Fruit fly (Drosophila melanogaster) ovary, adult (tissue): ENCODE results near the gene CG44142.
A peak's percentile ranks its signal among the peaks of the same experiment; 100 is the strongest.

Experiments
- CG17801 ChIP-seq: fragments of 200-800 bp; optimal IDR thresholded peaks from 2 replicates; lab custom pipeline; 2019; ENCODE audit warnings: missing biosample characterization, mild to moderate bottlenecking, missing genetic modification characterization, moderate library complexity; ENCODE audit not compliant: partially characterized antibody

The CG44142 gene

dm6 chr3R:13298114-13298818 is 14.7 kb downstream of the CG44142 start, which contains the start of gene CG8774:
Gene CG8774 (plus strand): TSS chr3R:13298768.
- no peak for TF ChIP-seq CG17801 (GFP tag; lab: Kevin White, UChicago)

dm6 chr3R:13294461-13294860 is 18.5 kb downstream of the CG44142 start, which contains the start of gene CG8773:
Gene CG8773 (plus strand): TSS chr3R:13294748.
- TF ChIP-seq CG17801 (GFP tag; lab: Kevin White, UChicago), result no peak

- TF ChIP-seq CG17801 (GFP tag; lab: Kevin White, UChicago), result no peak
Measured at dm6 chr3R:13293148-13293756, 19.7 kb downstream of the CG44142 start, which contains the start of gene wntD. Gene wntD (minus strand): TSS chr3R:13293198.

- TF ChIP-seq CG17801 (GFP tag; lab: Kevin White, UChicago), result no peak
Measured at dm6 chr3R:13290329-13290728, 22.7 kb downstream of the CG44142 start, which contains the start of gene Osi22. Gene Osi22 (plus strand): TSS chr3R:13290629.

- TF ChIP-seq CG17801 (GFP tag; lab: Kevin White, UChicago), result no peak
Measured at dm6 chr3R:13288763-13289312, 24.1 kb downstream of the CG44142 start, which contains the start of gene apn. Gene apn (minus strand): TSS chr3R:13288813.

- TF ChIP-seq CG17801 (GFP tag; lab: Kevin White, UChicago), result no peak
Measured at dm6 chr3R:13286118-13286579, 26.8 kb downstream of the CG44142 start, which contains the start of gene CG15888. Gene CG15888 (minus strand): TSS chr3R:13286529.

dm6 chr3R:13285110-13285509 is 27.9 kb downstream of the CG44142 start:
- TF ChIP-seq CG17801 (GFP tag; lab: Kevin White, UChicago), result no peak

dm6 chr3R:13279419-13279818 is 33.6 kb downstream of the CG44142 start, which contains the start of gene CG8630:
Gene CG8630 (plus strand): TSS chr3R:13279721.
- no peak for TF ChIP-seq CG17801 (GFP tag; lab: Kevin White, UChicago)

dm6 chr3R:13275473-13275872 is 37.5 kb downstream of the CG44142 start:
- no peak for TF ChIP-seq CG17801 (GFP tag; lab: Kevin White, UChicago)

- TF ChIP-seq CG17801 (GFP tag; lab: Kevin White, UChicago), result no peak
Measured at dm6 chr3R:13274257-13274796, 38.7 kb downstream of the CG44142 start.

dm6 chr3R:13273462-13273861 is 39.5 kb downstream of the CG44142 start:
- no peak for TF ChIP-seq CG17801 (GFP tag; lab: Kevin White, UChicago)

- peak; percentile 10 for TF ChIP-seq CG17801 (GFP tag; lab: Kevin White, UChicago)
Measured at dm6 chr3R:13271758-13272157, 41.2 kb downstream of the CG44142 start, which contains the start of gene TBC1D5. Gene TBC1D5 (minus strand): TSS chr3R:13272011.

- no peak for TF ChIP-seq CG17801 (GFP tag; lab: Kevin White, UChicago)
Measured at dm6 chr3R:13270648-13271047, 42.3 kb downstream of the CG44142 start.

dm6 chr3R:13264061-13264661 is 48.8 kb downstream of the CG44142 start, which contains the start of gene Ravus:
Gene Ravus (minus strand): TSS chr3R:13264061.
- peak; percentile 10 for TF ChIP-seq CG17801 (GFP tag; lab: Kevin White, UChicago)
